Worm (Caenorhabditis elegans) whole organism, L1 larva: ENCODE results near the gene grd-16.

Experiments used
- C04F5.9 ChIP-seq: sonication (generic microtip); optimal IDR thresholded peaks from 2 replicates; lab custom pipeline; 2016; ENCODE audit warnings: missing genetic modification characterization, missing compliant biosample characterization
- C16A3.4 ChIP-seq: fragments of 150-350 bp; optimal IDR thresholded peaks from 2 replicates; lab custom pipeline; 2014; ENCODE audit warnings: missing biosample characterization, missing genetic modification characterization
- C34B4.2 ChIP-seq: sonication (generic microtip); optimal IDR thresholded peaks from 2 replicates; lab custom pipeline; 2017; ENCODE audit warnings: mild to moderate bottlenecking, missing genetic modification characterization, missing compliant biosample characterization
- Y116A8C.19 ChIP-seq: sonication (generic microtip); optimal IDR thresholded peaks from 2 replicates; lab custom pipeline; 2016; ENCODE audit warnings: missing compliant biosample characterization, missing genetic modification characterization, borderline replicate concordance
- aha-1 ChIP-seq: fragments of 150-350 bp; optimal IDR thresholded peaks from 2 replicates; lab custom pipeline; 2014; ENCODE audit warnings: missing biosample characterization, missing genetic modification characterization
- aly-2 ChIP-seq: fragments of 150-350 bp; optimal IDR thresholded peaks from 2 replicates; lab custom pipeline; 2014; ENCODE audit warnings: missing biosample characterization, missing genetic modification characterization
- blmp-1 ChIP-seq: fragments of 150-350 bp; optimal IDR thresholded peaks from 2 replicates; lab custom pipeline; 2014; ENCODE audit warnings: missing biosample characterization, missing genetic modification characterization
- ceh-63 ChIP-seq: fragments of 200-800 bp; sonication (Bioruptor generic); optimal IDR thresholded peaks from 2 replicates; lab custom pipeline; 2018; ENCODE audit warnings: mild to moderate bottlenecking, missing genetic modification characterization, missing compliant biosample characterization
- ceh-88 ChIP-seq: fragments of 200-800 bp; sonication (Bioruptor generic); IDR thresholded peaks from 2 replicates; pipeline ENCODE4 v1.3.6; 2022; ENCODE audit warnings: missing genetic modification characterization, missing compliant biosample characterization
- ceh-90 ChIP-seq: sonication (generic microtip); optimal IDR thresholded peaks from 2 replicates; lab custom pipeline; 2016; ENCODE audit warnings: missing genetic modification characterization, missing compliant biosample characterization
- ces-1 ChIP-seq: fragments of 150-350 bp; optimal IDR thresholded peaks from 2 replicates; lab custom pipeline; 2014; ENCODE audit warnings: missing biosample characterization, missing genetic modification reagents, missing genetic modification characterization
- dpl-1 ChIP-seq, 3 experiments: fragments of 150-350 bp in 2 of 3; sonication (generic microtip) in 1 of 3; optimal IDR thresholded peaks; 2 replicates each; lab custom pipeline; 2014 to 2017; ENCODE audit warnings: missing biosample characterization in 3 of 3, missing genetic modification characterization in 3 of 3, missing genetic modification reagents in 3 of 3
- efl-1 ChIP-seq, 4 experiments: fragments of 150-350 bp; optimal IDR thresholded peaks in 3 of 4; peaks in 1 of 4; 1 replicate in 1 of 4; 2 replicates in 3 of 4; lab custom pipeline; 2014; ENCODE audit warnings: missing biosample characterization in 2 of 4, missing genetic modification characterization in 2 of 4, missing genetic modification reagents in 2 of 4
- efl-3 ChIP-seq: fragments of 200-800 bp; sonication (Bioruptor generic); optimal IDR thresholded peaks from 2 replicates; lab custom pipeline; 2018; ENCODE audit warnings: mild to moderate bottlenecking, missing genetic modification characterization, missing compliant biosample characterization
- egl-13 ChIP-seq: sonication (generic microtip); optimal IDR thresholded peaks from 2 replicates; lab custom pipeline; 2016; ENCODE audit warnings: missing genotype, missing genetic modification reagents, missing genetic modification characterization, missing compliant biosample characterization
- elt-2 ChIP-seq: sonication (generic microtip); optimal IDR thresholded peaks from 2 replicates; lab custom pipeline; 2016; ENCODE audit warnings: missing genetic modification characterization, mild to moderate bottlenecking, inconsistent platforms, missing compliant biosample characterization, missing genetic modification reagents
- ets-5 ChIP-seq: fragments of 200-800 bp; sonication (Bioruptor generic); IDR thresholded peaks from 2 replicates; pipeline ENCODE4 v1.3.6; 2022; ENCODE audit warnings: missing genetic modification characterization, missing compliant biosample characterization
- fkh-10 ChIP-seq: sonication (generic microtip); optimal IDR thresholded peaks from 2 replicates; lab custom pipeline; 2017; ENCODE audit warnings: missing biosample characterization, missing genetic modification reagents, missing genetic modification characterization
- fkh-4 ChIP-seq: sonication (generic microtip); optimal IDR thresholded peaks from 2 replicates; lab custom pipeline; 2016; ENCODE audit warnings: missing compliant biosample characterization, missing genetic modification characterization, borderline replicate concordance
- grh-1 ChIP-seq: fragments of 200-800 bp; sonication (Bioruptor generic); IDR thresholded peaks from 2 replicates; pipeline ENCODE4 v1.3.6; 2022; ENCODE audit warnings: missing genetic modification reagents, missing genetic modification characterization, missing compliant biosample characterization
- hlh-17 ChIP-seq: fragments of 200-800 bp; sonication (Bioruptor generic); optimal IDR thresholded peaks from 2 replicates; lab custom pipeline; 2018; ENCODE audit warnings: missing genetic modification characterization, mild to moderate bottlenecking, missing compliant biosample characterization, moderate library complexity, borderline replicate concordance
- irx-1 ChIP-seq: sonication (generic microtip); optimal IDR thresholded peaks from 2 replicates; lab custom pipeline; 2016; ENCODE audit warnings: missing genetic modification characterization, missing compliant biosample characterization
- jun-1 ChIP-seq: fragments of 150-350 bp; optimal IDR thresholded peaks from 2 replicates; lab custom pipeline; 2014; ENCODE audit warnings: missing biosample characterization, missing genetic modification reagents, missing genetic modification characterization
- lin-15B ChIP-seq: fragments of 150-350 bp; sonication (generic microtip); optimal IDR thresholded peaks from 3 replicates; lab custom pipeline; 2014; ENCODE audit warnings: missing biosample characterization, missing genetic modification characterization
- lin-35 ChIP-seq, 2 experiments: fragments of 150-350 bp; optimal IDR thresholded peaks; 2 replicates each; lab custom pipeline; 2014; ENCODE audit warnings: missing biosample characterization in 2 of 2, missing genetic modification characterization in 2 of 2, missing genetic modification reagents in 2 of 2
- lin-39 ChIP-seq: fragments of 150-350 bp; optimal IDR thresholded peaks from 2 replicates; lab custom pipeline; 2014; ENCODE audit warnings: missing biosample characterization, missing genetic modification reagents, missing genetic modification characterization
- mab-9 ChIP-seq: fragments of 200-800 bp; sonication (Bioruptor generic); IDR thresholded peaks from 2 replicates; pipeline ENCODE4 v1.3.6; 2022; ENCODE audit warnings: missing genetic modification reagents, missing genetic modification characterization, missing compliant biosample characterization
- mef-2 ChIP-seq: fragments of 150-350 bp; optimal IDR thresholded peaks from 2 replicates; lab custom pipeline; 2014; ENCODE audit warnings: missing biosample characterization, missing genetic modification characterization
- nhr-11 ChIP-seq: fragments of 150-350 bp; optimal IDR thresholded peaks from 2 replicates; lab custom pipeline; 2014; ENCODE audit warnings: missing biosample characterization, missing genetic modification characterization
- nhr-12 ChIP-seq: sonication (generic microtip); optimal IDR thresholded peaks from 2 replicates; lab custom pipeline; 2017; ENCODE audit warnings: missing biosample characterization, missing genetic modification characterization
- nhr-71 ChIP-seq: sonication (generic microtip); optimal IDR thresholded peaks from 2 replicates; lab custom pipeline; 2016; ENCODE audit warnings: mild to moderate bottlenecking, missing genetic modification characterization, moderate library complexity, missing compliant biosample characterization
- nhr-76 ChIP-seq: sonication (generic microtip); optimal IDR thresholded peaks from 2 replicates; lab custom pipeline; 2017; ENCODE audit warnings: missing biosample characterization, missing genetic modification characterization
- nhr-85 ChIP-seq: sonication (generic microtip); peaks from one replicate; lab custom pipeline; 2016; ENCODE audit warnings: missing genetic modification characterization, inconsistent platforms, missing compliant biosample characterization
- nhr-90 ChIP-seq: sonication (generic microtip); optimal IDR thresholded peaks from 2 replicates; lab custom pipeline; 2016; ENCODE audit warnings: mild to moderate bottlenecking, missing genetic modification characterization, missing compliant biosample characterization; ENCODE audit not compliant: poor library complexity
- pag-3 ChIP-seq: sonication (generic microtip); optimal IDR thresholded peaks from 2 replicates; lab custom pipeline; 2017; ENCODE audit warnings: missing genetic modification characterization, mild to moderate bottlenecking, missing compliant biosample characterization, antibody characterized with exemption, borderline replicate concordance; ENCODE audit not compliant: insufficient read depth
- pax-3 ChIP-seq: fragments of 200-800 bp; sonication (Bioruptor generic); optimal IDR thresholded peaks from 2 replicates; lab custom pipeline; 2018; ENCODE audit warnings: mild to moderate bottlenecking, missing genetic modification characterization, moderate library complexity, missing compliant biosample characterization
- skn-1 ChIP-seq: fragments of 150-350 bp; optimal IDR thresholded peaks from 2 replicates; lab custom pipeline; 2014; ENCODE audit warnings: missing biosample characterization, missing genetic modification characterization
- snu-23 ChIP-seq: sonication (generic microtip); optimal IDR thresholded peaks from 2 replicates; lab custom pipeline; 2016; ENCODE audit warnings: missing genetic modification characterization, missing compliant biosample characterization
- sox-4 ChIP-seq: sonication (generic microtip); optimal IDR thresholded peaks from 2 replicates; lab custom pipeline; 2016; ENCODE audit warnings: missing genetic modification characterization, missing compliant biosample characterization
- sptf-1 ChIP-seq: fragments of 150-350 bp; optimal IDR thresholded peaks from 2 replicates; lab custom pipeline; 2014; ENCODE audit warnings: missing biosample characterization, missing genetic modification characterization
- sup-37 ChIP-seq: fragments of 200-800 bp; sonication (Bioruptor generic); optimal IDR thresholded peaks from 2 replicates; lab custom pipeline; 2018; ENCODE audit warnings: mild to moderate bottlenecking, missing genetic modification characterization, missing compliant biosample characterization
- swsn-7 ChIP-seq: sonication (generic microtip); optimal IDR thresholded peaks from 2 replicates; lab custom pipeline; 2016; ENCODE audit warnings: missing genetic modification characterization, missing compliant biosample characterization
- tbx-2 ChIP-seq: sonication (generic microtip); optimal IDR thresholded peaks from 2 replicates; lab custom pipeline; 2016; ENCODE audit warnings: missing genetic modification characterization, missing compliant biosample characterization
- tlp-1 ChIP-seq: fragments of 150-350 bp; optimal IDR thresholded peaks from 2 replicates; lab custom pipeline; 2014; ENCODE audit warnings: missing biosample characterization, missing genetic modification characterization
- unc-130 ChIP-seq: fragments of 150-350 bp; optimal IDR thresholded peaks from 2 replicates; lab custom pipeline; 2017; ENCODE audit warnings: missing biosample characterization, missing genetic modification characterization, inconsistent platforms
- unc-30 ChIP-seq: sonication (generic microtip); optimal IDR thresholded peaks from 2 replicates; lab custom pipeline; 2017; ENCODE audit warnings: missing biosample characterization, missing genetic modification characterization
- unc-62 ChIP-seq: fragments of 150-350 bp; optimal IDR thresholded peaks from 2 replicates; lab custom pipeline; 2014; ENCODE audit warnings: missing biosample characterization, missing genetic modification reagents, missing genetic modification characterization
- unc-86 ChIP-seq: sonication (generic microtip); optimal IDR thresholded peaks from 2 replicates; lab custom pipeline; 2016; ENCODE audit warnings: missing genetic modification characterization, missing compliant biosample characterization
- xbp-1 ChIP-seq: sonication (generic microtip); optimal IDR thresholded peaks from 2 replicates; lab custom pipeline; 2016; ENCODE audit warnings: missing genetic modification characterization, missing compliant biosample characterization
- zip-4 ChIP-seq: fragments of 200-800 bp; sonication (Bioruptor generic); optimal IDR thresholded peaks from 2 replicates; lab custom pipeline; 2018; ENCODE audit warnings: mild to moderate bottlenecking, missing genetic modification characterization, moderate library complexity, missing compliant biosample characterization

grd-16 gene

ce11 chrIV:2488520-2488919 lies 12.0 kb downstream of the grd-16 start, which contains the start of gene Y69A2AR.19:
Y69A2AR.19 (plus strand) TSS chrIV:2488820.
- TF ChIP-seq elt-2 (tag; lab: Kevin White, UChicago) (no peak), zip-4 (GFP tag; lab: Kevin White, UChicago) (no peak), dpl-1 (GFP tag; optimal IDR thresholded peaks at IDR 0.05; lab: Kevin White, UChicago) (no peak), pax-3 (tag; lab: Kevin White, UChicago) (no peak), unc-86 (tag; lab: Kevin White, UChicago) (no peak), nhr-11 (tag; lab: Kevin White, UChicago) (no peak), nhr-12 (tag; lab: Kevin White, UChicago) (no peak), hlh-17 (GFP tag; lab: Kevin White, UChicago) (no peak), aha-1 (tag; lab: Kevin White, UChicago) (no peak), blmp-1 (no peak), lin-15B (tag; lab: Kevin White, UChicago) (no peak), snu-23 (no peak), tlp-1 (tag; lab: Kevin White, UChicago) (no peak), unc-30 (tag; lab: Kevin White, UChicago) (no peak), sptf-1 (tag; lab: Kevin White, UChicago) (no peak), ets-5 (GFP tag; lab: Robert Waterston, UW) (no peak), efl-3 (no peak)

DNA sequence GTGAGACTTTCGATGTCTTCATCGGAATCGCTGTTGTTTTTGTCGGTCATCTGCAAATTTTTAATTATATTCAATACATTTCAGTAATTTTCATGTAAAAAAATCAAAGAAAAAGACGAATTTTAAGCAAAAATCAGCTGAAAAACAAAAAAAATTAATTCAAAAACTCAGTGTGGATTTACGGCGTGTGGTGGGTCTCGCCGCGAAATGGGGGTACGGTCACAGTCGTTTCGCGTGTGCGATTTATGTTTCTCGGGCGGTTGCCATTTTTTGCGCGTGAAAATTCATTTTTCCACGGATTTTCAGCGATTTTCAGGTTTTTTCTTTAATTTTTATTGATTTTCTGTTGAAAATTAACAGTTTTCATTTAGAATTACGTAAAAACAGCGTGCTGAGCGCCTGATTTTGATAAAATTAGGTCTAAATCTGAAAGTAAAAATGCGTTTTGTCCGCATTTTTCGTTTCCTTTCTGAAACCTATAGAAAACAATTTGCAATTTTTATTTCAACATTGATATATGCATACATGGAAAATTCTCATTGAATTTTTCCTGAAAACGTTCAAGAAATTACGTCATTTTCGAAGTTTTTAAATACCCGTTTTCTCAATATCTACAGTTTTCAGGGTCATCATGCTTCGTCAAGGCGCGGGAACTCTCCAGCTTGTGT lies 18.8 kb downstream of the grd-16 start, which contains the start of the genes ccdc-12 and Y69A2AR.18:
ccdc-12 (minus strand) TSS at position 57 of the 668 bp plus-strand sequence.
Y69A2AR.18 (plus strand) TSS at position 618 of the 668 bp plus-strand sequence.
- peak; percentile 57 for TF ChIP-seq irx-1
- peak; percentile 76 for TF ChIP-seq nhr-71 (tag; lab: Kevin White, UChicago)
- TF ChIP-seq swsn-7 (tag; lab: Kevin White, UChicago) = peak; percentile 52
- no peak for TF ChIP-seq pag-3
- no peak for TF ChIP-seq C34B4.2 (tag; lab: Kevin White, UChicago)
- no peak for TF ChIP-seq ces-1 (GFP tag; lab: Kevin White, UChicago)
- peak; percentile 63 for TF ChIP-seq tbx-2 (tag; lab: Kevin White, UChicago)
- no peak for TF ChIP-seq mab-9 (GFP tag; lab: Robert Waterston, UW)
- TF ChIP-seq unc-130 (tag; lab: Kevin White, UChicago) = peak; percentile 77
- TF ChIP-seq lin-35 (GFP tag; optimal IDR thresholded peaks at IDR 0.05; lab: Kevin White, UChicago) = peak; percentile 74 to 82
- TF ChIP-seq ceh-63 = no peak
- no peak for TF ChIP-seq C04F5.9 (tag; lab: Kevin White, UChicago)
- TF ChIP-seq grh-1 (GFP tag; lab: Robert Waterston, UW) = no peak
- TF ChIP-seq efl-1 (optimal IDR thresholded peaks at IDR 0.05; lab: Kevin White, UChicago) = peak; percentile 77 to 84
- TF ChIP-seq efl-1 (GFP tag; optimal IDR thresholded peaks at IDR 0.05 in 1 of 2; lab: Kevin White, UChicago) = peak; percentile 75 to 97
- no peak for TF ChIP-seq mef-2
- TF ChIP-seq C16A3.4 (tag; lab: Kevin White, UChicago) = peak; percentile 67
- no peak for TF ChIP-seq lin-39
- no peak for TF ChIP-seq nhr-76
- no peak for TF ChIP-seq unc-62 (GFP tag; lab: Kevin White, UChicago)
- peak; percentile 34 for TF ChIP-seq nhr-90 (tag; lab: Kevin White, UChicago)
- TF ChIP-seq egl-13 = no peak
- TF ChIP-seq sox-4 = no peak
- no peak for TF ChIP-seq sptf-1 (tag; lab: Kevin White, UChicago)
- TF ChIP-seq aly-2 (tag; lab: Kevin White, UChicago) = no peak
- no peak for TF ChIP-seq jun-1
- no peak for TF ChIP-seq ceh-90 (tag; lab: Kevin White, UChicago)
- peak; percentile 75 for TF ChIP-seq snu-23
- peak; percentile 60 for TF ChIP-seq xbp-1
- no peak for TF ChIP-seq Y116A8C.19 (tag; lab: Kevin White, UChicago)
- no peak for TF ChIP-seq pax-3 (tag; lab: Kevin White, UChicago)
- TF ChIP-seq sup-37 (GFP tag; lab: Kevin White, UChicago) = no peak
- TF ChIP-seq efl-3 = no peak
- no peak for TF ChIP-seq fkh-4
- TF ChIP-seq ceh-88 (GFP tag; lab: Robert Waterston, UW) = no peak
- no peak for TF ChIP-seq fkh-10 (GFP tag; lab: Kevin White, UChicago)
- TF ChIP-seq nhr-85 = peak; percentile 63
- peak; percentile 64 to 78 (median 72) for TF ChIP-seq dpl-1 (GFP tag; optimal IDR thresholded peaks at IDR 0.05; lab: Kevin White, UChicago)
- peak; percentile 58 for TF ChIP-seq skn-1 (tag; lab: Kevin White, UChicago)
